Worm (Caenorhabditis elegans): ENCODE results near the gene lys-8.

DNA sequence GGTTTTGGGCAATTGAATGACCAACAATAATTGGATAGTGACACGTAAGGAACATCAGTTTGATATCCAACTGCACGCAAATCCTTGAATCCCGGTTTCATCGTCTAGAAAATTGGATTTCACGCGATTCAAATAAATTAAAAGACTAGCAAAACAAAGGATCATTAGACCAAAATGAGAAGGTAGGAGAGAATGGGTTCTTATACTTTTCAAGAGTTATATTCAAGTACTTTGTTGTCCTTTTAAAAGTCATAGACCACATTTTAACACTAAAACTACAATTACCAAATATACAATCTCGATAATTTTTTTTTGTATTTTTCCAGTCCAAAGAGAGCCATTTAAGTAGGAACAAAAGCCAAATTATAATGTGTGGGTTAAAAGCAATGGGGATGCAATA lies 3.7 kb upstream of the lys-8 start, which contains the start of gene T25E4.2:
- TF ChIP-seq T22C8.4 (GFP tag; IDR thresholded peaks at IDR 0.05) (no peak), ref-1 (GFP tag; conservative IDR thresholded peaks at IDR 0.05) (no peak), ztf-23 (GFP tag; IDR thresholded peaks at IDR 0.05) (no peak), cog-1 (tag; optimal IDR thresholded peaks at IDR 0.05) (no peak), ztf-29 (GFP tag; IDR thresholded peaks at IDR 0.05) (no peak), flt-1 (GFP tag; IDR thresholded peaks at IDR 0.05) (no peak)
